Fruit fly (Drosophila melanogaster) whole organism, prepupa: Measurements from ENCODE around the gene Oatp33Ea.

Experiments
- CG10631 ChIP-seq: fragments of 200-800 bp; sonication (Bioruptor generic); optimal IDR thresholded peaks from 2 replicates; lab custom pipeline; 2016; ENCODE audit warnings: missing biosample characterization, missing genetic modification characterization
- CG10669 ChIP-seq: fragments of 200-800 bp; sonication (Bioruptor generic); optimal IDR thresholded peaks from 3 replicates; lab custom pipeline; 2018; ENCODE audit warnings: missing biosample characterization, mild to moderate bottlenecking, missing genetic modification characterization, moderate library complexity
- CG11902 ChIP-seq: fragments of 200-800 bp; sonication (Bioruptor generic); optimal IDR thresholded peaks from 3 replicates; lab custom pipeline; 2016; ENCODE audit warnings: missing biosample characterization, missing genetic modification characterization
- CG15336 ChIP-seq: fragments of 200-800 bp; sonication (Bioruptor generic); IDR thresholded peaks from 2 replicates; pipeline ENCODE4 v1.3.6; 2022; ENCODE audit warnings: missing biosample characterization, missing genetic modification characterization
- CG1621 ChIP-seq: fragments of 200-800 bp; sonication (Bioruptor generic); optimal IDR thresholded peaks from 3 replicates; lab custom pipeline; 2018; ENCODE audit warnings: missing biosample characterization, mild to moderate bottlenecking, missing genetic modification characterization
- CG3032 ChIP-seq: fragments of 200-800 bp; optimal IDR thresholded peaks from 2 replicates; lab custom pipeline; 2019; ENCODE audit warnings: missing biosample characterization, mild to moderate bottlenecking, missing genetic modification characterization, moderate library complexity
- CG31627 ChIP-seq: fragments of 200-800 bp; sonication (Bioruptor generic); optimal IDR thresholded peaks from 3 replicates; lab custom pipeline; 2016; ENCODE audit warnings: missing biosample characterization, missing genetic modification characterization
- CG32006 ChIP-seq: fragments of 200-800 bp; sonication (Bioruptor generic); optimal IDR thresholded peaks from 3 replicates; lab custom pipeline; 2017; ENCODE audit warnings: missing biosample characterization, mild to moderate bottlenecking, missing genetic modification characterization
- CG34406 ChIP-seq: fragments of 200-800 bp; sonication (Bioruptor generic); optimal IDR thresholded peaks from 3 replicates; lab custom pipeline; 2016; ENCODE audit warnings: missing biosample characterization, missing genetic modification characterization
- CG3919 ChIP-seq: fragments of 200-800 bp; sonication (Bioruptor generic); optimal IDR thresholded peaks from 3 replicates; lab custom pipeline; 2016; ENCODE audit warnings: missing biosample characterization, missing genetic modification characterization
- CG4318 ChIP-seq: fragments of 200-800 bp; sonication (Bioruptor generic); optimal IDR thresholded peaks from 3 replicates; lab custom pipeline; 2017; ENCODE audit warnings: missing biosample characterization, mild to moderate bottlenecking, missing genetic modification characterization
- CG6163 ChIP-seq: fragments of 200-800 bp; sonication (Bioruptor generic); IDR thresholded peaks from 3 replicates; pipeline ENCODE4 v1.3.6; 2022; ENCODE audit warnings: missing biosample characterization, missing genetic modification characterization
- CG6276 ChIP-seq: fragments of 200-800 bp; sonication (Bioruptor generic); optimal IDR thresholded peaks from 2 replicates; lab custom pipeline; 2017; ENCODE audit warnings: missing biosample characterization, mild to moderate bottlenecking, missing genetic modification characterization
- CG6792 ChIP-seq: fragments of 200-800 bp; sonication (Bioruptor generic); optimal IDR thresholded peaks from 3 replicates; lab custom pipeline; 2016; ENCODE audit warnings: missing biosample characterization, missing genetic modification characterization
- CG6808 ChIP-seq: fragments of 200-800 bp; sonication (Bioruptor generic); optimal IDR thresholded peaks from 3 replicates; lab custom pipeline; 2017; ENCODE audit warnings: missing biosample characterization, missing genetic modification characterization, mild to moderate bottlenecking, moderate library complexity, missing genetic modification reagents
- CG7368 ChIP-seq: fragments of 200-800 bp; sonication (Bioruptor generic); optimal IDR thresholded peaks from 3 replicates; lab custom pipeline; 2016; ENCODE audit warnings: missing biosample characterization, missing genetic modification characterization
- CG8119 ChIP-seq: fragments of 200-800 bp; sonication (Bioruptor generic); IDR thresholded peaks from 3 replicates; pipeline ENCODE4 v1.3.6; 2022; ENCODE audit warnings: missing biosample characterization, missing genetic modification characterization
- CG8632 ChIP-seq: fragments of 200-800 bp; sonication (Bioruptor generic); optimal IDR thresholded peaks from 3 replicates; lab custom pipeline; 2016; ENCODE audit warnings: missing biosample characterization, missing genetic modification characterization
- CG9139 ChIP-seq: fragments of 200-800 bp; sonication (Bioruptor generic); optimal IDR thresholded peaks from 3 replicates; lab custom pipeline; 2017; ENCODE audit warnings: missing biosample characterization, mild to moderate bottlenecking, missing genetic modification characterization
- Eip75B ChIP-seq: fragments of 200-800 bp; sonication (Bioruptor generic); optimal IDR thresholded peaks from 3 replicates; lab custom pipeline; 2016; ENCODE audit warnings: missing biosample characterization, missing genetic modification characterization
- Eip78C ChIP-seq: fragments of 200-800 bp; sonication (Bioruptor generic); peaks from one replicate; lab custom pipeline; 2016; ENCODE audit warnings: missing biosample characterization, missing genetic modification characterization
- Eip93F ChIP-seq: fragments of 200-800 bp; sonication (Bioruptor generic); optimal IDR thresholded peaks from 2 replicates; lab custom pipeline; 2016; ENCODE audit warnings: missing biosample characterization, mild to moderate bottlenecking, missing genetic modification characterization
- Ets96B ChIP-seq: fragments of 200-800 bp; optimal IDR thresholded peaks from 2 replicates; lab custom pipeline; 2019; ENCODE audit warnings: missing biosample characterization, mild to moderate bottlenecking, missing genetic modification characterization, moderate library complexity
- Gug ChIP-seq: fragments of 200-800 bp; sonication (Bioruptor generic); IDR thresholded peaks from 2 replicates; pipeline ENCODE4 v1.3.6; 2022; ENCODE audit warnings: missing biosample characterization, missing genetic modification characterization
- Hr38 ChIP-seq: sonication (Bioruptor generic); optimal IDR thresholded peaks from 2 replicates; lab custom pipeline; 2016; ENCODE audit warnings: missing biosample characterization, missing genetic modification characterization
- Hr39 ChIP-seq: fragments of 200-800 bp; sonication (Bioruptor generic); optimal IDR thresholded peaks from 2 replicates; lab custom pipeline; 2016; ENCODE audit warnings: missing biosample characterization, missing genetic modification characterization
- Hr4 ChIP-seq: fragments of 200-800 bp; sonication (Bioruptor generic); optimal IDR thresholded peaks from 3 replicates; lab custom pipeline; 2016; ENCODE audit warnings: missing biosample characterization, missing genetic modification characterization
- Lpt ChIP-seq: fragments of 200-800 bp; sonication (Bioruptor generic); optimal IDR thresholded peaks from 3 replicates; lab custom pipeline; 2016; ENCODE audit warnings: missing biosample characterization, missing genetic modification characterization
- Met ChIP-seq: fragments of 200-800 bp; sonication (Bioruptor generic); optimal IDR thresholded peaks from 3 replicates; lab custom pipeline; 2016; ENCODE audit warnings: missing biosample characterization, missing genetic modification characterization
- OdsH ChIP-seq: fragments of 200-800 bp; sonication (Bioruptor generic); optimal IDR thresholded peaks from 3 replicates; lab custom pipeline; 2016; ENCODE audit warnings: missing biosample characterization, missing genetic modification characterization
- Smox ChIP-seq: fragments of 200-800 bp; sonication (Bioruptor generic); optimal IDR thresholded peaks from 3 replicates; lab custom pipeline; 2016; ENCODE audit warnings: missing biosample characterization, missing genetic modification characterization
- Sox102F ChIP-seq: fragments of 200-800 bp; sonication (Bioruptor generic); optimal IDR thresholded peaks from 2 replicates; lab custom pipeline; 2016; ENCODE audit warnings: missing biosample characterization, mild to moderate bottlenecking, missing genetic modification characterization
- Sox14 ChIP-seq: fragments of 200-800 bp; sonication (Bioruptor generic); optimal IDR thresholded peaks from 3 replicates; lab custom pipeline; 2016; ENCODE audit warnings: missing biosample characterization, missing genetic modification characterization
- Sox15 ChIP-seq: fragments of 200-800 bp; sonication (Bioruptor generic); optimal IDR thresholded peaks from 3 replicates; lab custom pipeline; 2016; ENCODE audit warnings: missing biosample characterization, missing genetic modification characterization
- achi ChIP-seq: fragments of 200-800 bp; sonication (Bioruptor generic); optimal IDR thresholded peaks from 3 replicates; lab custom pipeline; 2016; ENCODE audit warnings: missing biosample characterization, missing genetic modification characterization
- cyc ChIP-seq: fragments of 200-800 bp; sonication (Bioruptor generic); optimal IDR thresholded peaks from 3 replicates; lab custom pipeline; 2016; ENCODE audit warnings: missing biosample characterization, missing genetic modification characterization
- dac ChIP-seq: fragments of 200-800 bp; sonication (Bioruptor generic); optimal IDR thresholded peaks from 2 replicates; lab custom pipeline; 2017; ENCODE audit warnings: missing biosample characterization, mild to moderate bottlenecking, missing genetic modification characterization
- dsx ChIP-seq: fragments of 200-800 bp; optimal IDR thresholded peaks from 3 replicates; lab custom pipeline; 2019; ENCODE audit warnings: missing biosample characterization, mild to moderate bottlenecking, missing genetic modification characterization, moderate library complexity; ENCODE audit not compliant: poor library complexity, severe bottlenecking
- esn ChIP-seq: fragments of 200-800 bp; sonication (Bioruptor generic); optimal IDR thresholded peaks from 2 replicates; lab custom pipeline; 2016; ENCODE audit warnings: missing biosample characterization, mild to moderate bottlenecking, missing genetic modification characterization, moderate library complexity
- fd59A ChIP-seq: fragments of 200-800 bp; sonication (Bioruptor generic); optimal IDR thresholded peaks from 2 replicates; lab custom pipeline; 2017; ENCODE audit warnings: missing biosample characterization, mild to moderate bottlenecking, missing genetic modification characterization, missing genetic modification reagents
- fd85E ChIP-seq: fragments of 200-800 bp; sonication (Bioruptor generic); optimal IDR thresholded peaks from 3 replicates; lab custom pipeline; 2016; ENCODE audit warnings: missing biosample characterization, missing genetic modification characterization
- lz ChIP-seq: fragments of 200-800 bp; sonication (Bioruptor generic); optimal IDR thresholded peaks from 3 replicates; lab custom pipeline; 2016; ENCODE audit warnings: missing biosample characterization, missing genetic modification characterization
- pdm3 ChIP-seq: fragments of 200-800 bp; sonication (Bioruptor generic); optimal IDR thresholded peaks from 3 replicates; lab custom pipeline; 2016; ENCODE audit warnings: missing biosample characterization, missing genetic modification characterization
- salr ChIP-seq, 2 experiments: fragments of 200-800 bp; sonication (Bioruptor generic); optimal IDR thresholded peaks; 3 replicates each; lab custom pipeline; 2016 to 2018; ENCODE audit warnings: missing biosample characterization in 2 of 2, missing genetic modification characterization in 2 of 2, mild to moderate bottlenecking in 1 of 2
- spab ChIP-seq: fragments of 200-800 bp; sonication (Bioruptor generic); optimal IDR thresholded peaks from 2 replicates; lab custom pipeline; 2017; ENCODE audit warnings: missing biosample characterization, mild to moderate bottlenecking, missing genetic modification characterization, missing genetic modification reagents
- ss ChIP-seq, 2 experiments: fragments of 200-800 bp; sonication (Bioruptor generic); optimal IDR thresholded peaks; 2 replicates in 1 of 2; 3 replicates in 1 of 2; lab custom pipeline; 2017 to 2018; ENCODE audit warnings: mild to moderate bottlenecking in 2 of 2, missing biosample characterization in 2 of 2, missing genetic modification characterization in 2 of 2, moderate library complexity in 1 of 2
- svp ChIP-seq: fragments of 200-800 bp; sonication (Bioruptor generic); peaks from one replicate; lab custom pipeline; 2016; ENCODE audit warnings: missing biosample characterization, missing genetic modification characterization
- topi ChIP-seq: fragments of 200-800 bp; sonication (Bioruptor generic); optimal IDR thresholded peaks from 3 replicates; lab custom pipeline; 2016; ENCODE audit warnings: missing biosample characterization, missing genetic modification characterization
- vri ChIP-seq: fragments of 200-800 bp; sonication (Bioruptor generic); optimal IDR thresholded peaks from 3 replicates; lab custom pipeline; 2016; ENCODE audit warnings: missing biosample characterization, mild to moderate bottlenecking, missing genetic modification characterization

The Oatp33Ea gene

dm6 chr2L:12415485-12416137 lies 30.1 kb downstream of the Oatp33Ea start (continued):
- TF ChIP-seq CG6276 (no peak), CG1621 (tag; lab: Kevin White, UChicago) (no peak), CG6163 (GFP tag; lab: Robert Waterston, UW) (no peak), Ets96B (tag; lab: Kevin White, UChicago) (no peak), vri (no peak), Lpt (GFP tag; lab: Kevin White, UChicago) (no peak), CG8632 (GFP tag; lab: Kevin White, UChicago) (peak; percentile 12), CG10669 (GFP tag; lab: Kevin White, UChicago) (no peak), CG15336 (GFP tag; lab: Robert Waterston, UW) (no peak), Sox102F (GFP tag; lab: Kevin White, UChicago) (no peak), achi (GFP tag; lab: Kevin White, UChicago) (no peak), CG11902 (no peak), Hr39 (GFP tag; lab: Kevin White, UChicago) (peak; percentile 25), lz (GFP tag; lab: Kevin White, UChicago) (peak; percentile 21), CG31627 (peak; percentile 36), fd59A (GFP tag; lab: Kevin White, UChicago) (no peak), Met (GFP tag; lab: Kevin White, UChicago) (peak; percentile 38), topi (GFP tag; lab: Kevin White, UChicago) (peak; percentile 50), fd85E (GFP tag; lab: Kevin White, UChicago) (no peak), CG6808 (GFP tag; lab: Kevin White, UChicago) (no peak), OdsH (GFP tag; lab: Kevin White, UChicago) (peak; percentile 2), Sox14 (GFP tag; lab: Kevin White, UChicago) (no peak), Eip75B (GFP tag; lab: Kevin White, UChicago) (no peak), Eip93F (no peak), dac (GFP tag; lab: Kevin White, UChicago) (no peak), salr (GFP tag; optimal IDR thresholded peaks at IDR 0.05; lab: Kevin White, UChicago) (no peak), Hr38 (GFP tag; lab: Kevin White, UChicago) (no peak), svp (GFP tag; lab: Kevin White, UChicago) (peak; percentile 73), dsx (GFP tag; lab: Kevin White, UChicago) (no peak), CG32006 (peak; percentile 11), CG8119 (no peak)

- no peak for TF ChIP-seq Lpt (GFP tag; lab: Kevin White, UChicago)
- TF ChIP-seq Gug (GFP tag; lab: Robert Waterston, UW), result no peak
- no peak for TF ChIP-seq cyc (GFP tag; lab: Kevin White, UChicago)
- TF ChIP-seq Smox, result no peak
- no peak for TF ChIP-seq dsx (GFP tag; lab: Kevin White, UChicago)
- TF ChIP-seq ss (GFP tag; optimal IDR thresholded peaks at IDR 0.05; lab: Kevin White, UChicago), result no peak
- TF ChIP-seq CG15336 (GFP tag; lab: Robert Waterston, UW), result peak; percentile 44; the same call in 1 of the 2 replicates
- no peak for TF ChIP-seq Met (GFP tag; lab: Kevin White, UChicago)
- TF ChIP-seq CG10631 (GFP tag; lab: Kevin White, UChicago), result peak; percentile 11
- peak; percentile 32 for TF ChIP-seq Hr4 (GFP tag; lab: Kevin White, UChicago)
- no peak for TF ChIP-seq CG3032 (tag; lab: Kevin White, UChicago)
- TF ChIP-seq CG6276, result no peak
- TF ChIP-seq spab (GFP tag; lab: Kevin White, UChicago), result no peak
- TF ChIP-seq pdm3 (GFP tag; lab: Kevin White, UChicago), result no peak
- TF ChIP-seq Ets96B (tag; lab: Kevin White, UChicago), result peak; percentile 16
- TF ChIP-seq Sox102F (GFP tag; lab: Kevin White, UChicago), result no peak
- TF ChIP-seq achi (GFP tag; lab: Kevin White, UChicago), result no peak
- TF ChIP-seq CG3919 (GFP tag; lab: Kevin White, UChicago), result no peak
- TF ChIP-seq CG6163 (GFP tag; lab: Robert Waterston, UW), result no peak
- TF ChIP-seq CG11902, result no peak
- TF ChIP-seq CG34406, result no peak
- no peak for TF ChIP-seq Hr38 (GFP tag; lab: Kevin White, UChicago)
- TF ChIP-seq esn, result peak; percentile 7
- TF ChIP-seq CG7368 (GFP tag; lab: Kevin White, UChicago), result no peak
- TF ChIP-seq CG9139 (GFP tag; lab: Kevin White, UChicago), result no peak
- TF ChIP-seq CG4318 (GFP tag; lab: Kevin White, UChicago), result no peak
- TF ChIP-seq Eip78C (GFP tag; lab: Kevin White, UChicago), result peak; percentile 46
- TF ChIP-seq Sox15, result no peak
- no peak for TF ChIP-seq Sox14 (GFP tag; lab: Kevin White, UChicago)
- TF ChIP-seq CG6792, result no peak
Observed at dm6 chr2L:12413899-12414298, 31.8 kb downstream of the Oatp33Ea start.
